Fruit fly (Drosophila melanogaster): Measurements from ENCODE around the gene Klp98A.

Gene Klp98A

DNA sequence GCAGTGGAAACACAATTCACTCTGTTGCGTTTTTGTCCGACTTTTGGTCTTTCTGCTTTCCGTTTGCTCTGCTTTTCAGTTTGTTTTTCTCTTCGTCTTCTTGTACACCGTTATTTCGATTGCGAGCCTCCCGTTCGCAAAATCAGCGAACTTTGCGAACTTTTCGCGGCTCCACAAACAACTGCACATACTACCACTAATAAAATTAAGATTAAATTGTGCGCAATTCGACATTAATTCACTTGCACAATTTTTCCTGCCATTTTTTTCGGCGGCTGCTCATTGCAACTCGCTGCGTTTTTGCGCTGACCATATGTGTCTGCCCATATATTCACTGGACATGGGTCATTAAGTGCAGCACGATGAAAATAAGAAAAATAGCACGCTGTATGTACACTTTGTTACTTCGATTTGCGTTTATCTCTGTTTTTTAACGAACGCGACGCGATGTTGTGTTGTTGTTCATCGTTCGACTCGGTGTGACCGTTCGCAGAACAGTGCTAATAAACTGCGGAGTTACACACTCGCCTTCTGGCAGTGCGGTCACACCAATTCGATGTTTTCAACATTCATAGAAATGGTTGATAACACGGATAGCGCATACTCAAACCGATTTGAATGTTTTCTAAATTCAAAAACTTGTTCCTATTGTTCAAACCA is at the start of gene Klp98A (continued):
- TF ChIP-seq Fer2 (tag; optimal IDR thresholded peaks at IDR 0.05) (no peak), CG34422 (GFP tag; IDR thresholded peaks at IDR 0.05) (peak; percentile 8; the same call in 1 of the 3 replicates), pros (GFP tag; optimal IDR thresholded peaks at IDR 0.05) (no peak), Dbx (GFP tag; IDR thresholded peaks at IDR 0.05) (0 out of 3 replicates have a peak, but pooled peaks have one; percentile 6), CG10147 (GFP tag; optimal IDR thresholded peaks at IDR 0.05) (no peak), CG12769 (tag; optimal IDR thresholded peaks at IDR 0.05) (peak; percentile 31), CG10274 (GFP tag; optimal IDR thresholded peaks at IDR 0.05) (no peak), dan (GFP tag; IDR thresholded peaks at IDR 0.05) (no peak), chinmo (GFP tag; IDR thresholded peaks at IDR 0.05; ENCODE audit: partially characterized antibody) (0 out of 4 replicates have a peak, but pooled peaks have one; percentile 63), CG2678 (tag; optimal IDR thresholded peaks at IDR 0.05) (no peak), Six4 (GFP tag; optimal IDR thresholded peaks at IDR 0.05) (no peak), CG16815 (GFP tag; optimal IDR thresholded peaks at IDR 0.05) (no peak), fd102C (GFP tag; optimal IDR thresholded peaks at IDR 0.05) (no peak), ranshi (GFP tag; IDR thresholded peaks at IDR 0.05) (no peak), CG14860 (GFP tag; IDR thresholded peaks at IDR 0.05; ENCODE audit: partially characterized antibody) (no peak), PHDP (tag; optimal IDR thresholded peaks at IDR 0.05) (peak; percentile 8), fd64A (GFP tag; optimal IDR thresholded peaks at IDR 0.05) (no peak), CG3726 (GFP tag; IDR thresholded peaks at IDR 0.05) (no peak), Xbp1 (GFP tag; optimal IDR thresholded peaks at IDR 0.05) (no peak), B-H2 (GFP tag; optimal IDR thresholded peaks at IDR 0.05) (no peak), onecut (GFP tag; IDR thresholded peaks at IDR 0.05) (no peak), ATbp (GFP tag; optimal IDR thresholded peaks at IDR 0.05) (no peak), Eip74EF (GFP tag; optimal IDR thresholded peaks at IDR 0.05) (no peak), stc (GFP tag; IDR thresholded peaks at IDR 0.05) (no peak; the same call in 1 of the 2 replicates), trem (tag; optimal IDR thresholded peaks at IDR 0.05) (peak; percentile 77), CG13775 (GFP tag; optimal IDR thresholded peaks at IDR 0.05) (peak; percentile 12), CG5953 (GFP tag; IDR thresholded peaks at IDR 0.05) (no peak), CG34376 (GFP tag; optimal IDR thresholded peaks at IDR 0.05) (peak; percentile 25), CG12391 (tag; optimal IDR thresholded peaks at IDR 0.05) (peak; percentile 9), Hr3 (GFP tag; optimal IDR thresholded peaks at IDR 0.05) (no peak), CG14014 (GFP tag; IDR thresholded peaks at IDR 0.05) (no peak), lov (optimal IDR thresholded peaks at IDR 0.05) (no peak), lov (GFP tag; IDR thresholded peaks at IDR 0.05) (no peak), yki (optimal IDR thresholded peaks at IDR 0.05) (no peak), nmo (GFP tag; optimal IDR thresholded peaks at IDR 0.05) (peak; percentile 47), HmgZ (tag; optimal IDR thresholded peaks at IDR 0.05) (peak; percentile 68), Ets65A (GFP tag) (peak; percentile 81), E2f2 (GFP tag; IDR thresholded peaks at IDR 0.05) (peak; percentile 63), MBD-R2 (GFP tag; IDR thresholded peaks at IDR 0.05) (peak; percentile 54), Dfd (GFP tag; optimal IDR thresholded peaks at IDR 0.05) (no peak), odd (GFP tag; optimal IDR thresholded peaks at IDR 0.05) (no peak), bbx (GFP tag; IDR thresholded peaks at IDR 0.05; ENCODE audit: partially characterized antibody) (peak; percentile 31; the same call in 1 of the 2 replicates), CG8290 (GFP tag; optimal IDR thresholded peaks at IDR 0.05) (peak; percentile 40), CG8290 (tag; optimal IDR thresholded peaks at IDR 0.05) (peak in 1 of 2 experiments; percentile 82), disco-r (GFP tag; optimal IDR thresholded peaks at IDR 0.05) (no peak), CG9215 (GFP tag; IDR thresholded peaks at IDR 0.05) (no peak), CG10267 (tag; optimal IDR thresholded peaks at IDR 0.05) (peak; percentile 67), Pdp1 (GFP tag; optimal IDR thresholded peaks at IDR 0.05) (peak in 1 of 2 experiments; percentile 67), unc-4 (GFP tag; IDR thresholded peaks at IDR 0.05; ENCODE audit: partially characterized antibody) (peak; percentile 28; the same call in 1 of the 2 replicates), btn (GFP tag; optimal IDR thresholded peaks at IDR 0.05) (no peak)
